Worm (Caenorhabditis elegans) whole organism, L4 larva: ENCODE data around the gene zmp-5.
"Not testable (repeated sequence)": the region's sequence is repeated elsewhere in the genome, so short reads cannot be mapped to it uniquely, and the experiment has no call there.

Source experiments
- dmd-9 ChIP-seq: fragments of 200-800 bp; sonication (Bioruptor generic); IDR thresholded peaks from 2 replicates; pipeline ENCODE4 v1.3.6; 2022; ENCODE audit warnings: missing genetic modification reagents, missing genetic modification characterization, missing compliant biosample characterization
- mdl-1 ChIP-seq, 2 experiments: fragments of 150-350 bp in 1 of 2; sonication (generic microtip) in 1 of 2; optimal IDR thresholded peaks; 2 replicates each; lab custom pipeline; 2014 to 2017; ENCODE audit warnings: missing biosample characterization in 2 of 2, missing genetic modification characterization in 2 of 2
- nhr-10 ChIP-seq: fragments of 150-350 bp; optimal IDR thresholded peaks from 2 replicates; lab custom pipeline; 2014; ENCODE audit warnings: missing biosample characterization, missing genetic modification characterization
- nhr-76 ChIP-seq: fragments of 150-350 bp; optimal IDR thresholded peaks from 2 replicates; lab custom pipeline; 2014; ENCODE audit warnings: missing biosample characterization, missing genetic modification characterization
- ztf-11 ChIP-seq: fragments of 150-350 bp; optimal IDR thresholded peaks from 2 replicates; lab custom pipeline; 2014; ENCODE audit warnings: missing biosample characterization, missing genetic modification characterization

DNA sequence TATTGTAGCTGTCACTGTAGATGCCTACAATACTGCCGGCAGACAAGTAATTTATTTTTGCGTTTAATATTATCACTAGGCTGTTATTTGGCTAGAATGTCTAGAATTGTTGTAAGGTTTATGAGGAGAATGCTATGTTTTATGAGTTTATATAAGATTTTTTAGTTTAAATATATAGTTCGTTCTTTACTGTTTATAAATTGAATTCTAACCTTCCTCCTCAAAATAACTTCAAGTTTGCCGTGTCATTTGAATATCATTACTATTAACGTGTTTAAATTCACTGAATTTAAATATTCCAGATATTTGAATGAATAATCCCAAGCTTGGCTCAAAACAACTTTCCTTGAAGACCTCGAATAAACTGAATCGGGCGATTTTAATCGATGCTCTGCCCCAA lies 33.5 kb upstream of the zmp-5 start, which contains the start of gene R09A8.1:
- not testable (repeated sequence) for TF ChIP-seq mdl-1 (tag; optimal IDR thresholded peaks at IDR 0.05; lab: Kevin White, UChicago); dmd-9 (GFP tag; lab: Robert Waterston, UW); nhr-10; ztf-11 (tag; lab: Kevin White, UChicago); nhr-76 (tag; lab: Kevin White, UChicago)
